Fruit fly (Drosophila melanogaster) whole organism, embryonic: Measurements from ENCODE around the gene bol.

Experiments
- CG11723 ChIP-seq: fragments of 200-800 bp; sonication (Bioruptor generic); optimal IDR thresholded peaks from 2 replicates; lab custom pipeline; 2017; ENCODE audit warnings: missing biosample characterization, mild to moderate bottlenecking, missing genetic modification characterization
- CG15011 ChIP-seq: fragments of 200-800 bp; sonication (Bioruptor generic); optimal IDR thresholded peaks from 3 replicates; lab custom pipeline; 2018; ENCODE audit warnings: missing biosample characterization, mild to moderate bottlenecking, missing genetic modification characterization
- CG16863 ChIP-seq: fragments of 200-800 bp; sonication (Bioruptor generic); optimal IDR thresholded peaks from 3 replicates; lab custom pipeline; 2016; ENCODE audit warnings: missing biosample characterization, missing genetic modification characterization
- CG3065 ChIP-seq: fragments of 200-800 bp; sonication (Bioruptor generic); optimal IDR thresholded peaks from 2 replicates; lab custom pipeline; 2016; ENCODE audit warnings: missing biosample characterization, missing genetic modification characterization
- D19A ChIP-seq: fragments of 200-800 bp; optimal IDR thresholded peaks from 3 replicates; lab custom pipeline; 2019; ENCODE audit warnings: missing biosample characterization, mild to moderate bottlenecking, missing genetic modification characterization, moderate library complexity
- pan ChIP-seq, 4 experiments: fragments of >200 bp in 3 of 4; fragments of 200-800 bp in 1 of 4; sonication (Bioruptor generic) in 1 of 4; optimal IDR thresholded peaks in 3 of 4; IDR thresholded peaks in 1 of 4; 2 replicates each; pipeline versions ENCODE4 v1.3.6 to Lab custom; 2017 to 2022; ENCODE audit warnings: missing biosample characterization in 2 of 4, missing genetic modification characterization in 2 of 4, mixed read lengths in 1 of 4
- sqz ChIP-seq: fragments of 200-800 bp; sonication (Bioruptor generic); optimal IDR thresholded peaks from 3 replicates; lab custom pipeline; 2018; ENCODE audit warnings: missing biosample characterization, mild to moderate bottlenecking, missing genetic modification characterization
- tgo ChIP-seq: fragments of 200-800 bp; sonication (Bioruptor generic); IDR thresholded peaks from 3 replicates; pipeline ENCODE4 v1.3.6; 2022; ENCODE audit warnings: missing biosample characterization, missing genetic modification characterization

DNA sequence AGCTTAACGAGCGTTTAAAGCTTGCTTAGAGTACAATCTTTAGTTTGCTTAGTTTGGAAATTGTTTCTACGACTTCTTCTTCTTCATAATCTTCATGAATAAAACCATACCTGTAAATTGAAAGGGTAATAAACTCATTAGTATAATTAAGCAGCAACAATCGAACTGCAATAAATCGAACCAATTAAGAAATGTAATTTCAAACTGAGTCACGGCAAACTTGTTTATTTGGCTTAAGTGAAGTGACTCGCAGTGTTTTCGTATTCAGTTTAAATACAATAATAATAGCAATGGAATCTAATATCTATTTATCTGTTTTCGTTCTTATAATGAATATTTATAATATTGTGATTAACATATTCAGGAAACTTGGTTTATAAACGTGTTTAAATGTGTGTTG lies 1.6 kb upstream of the bol start:
- TF ChIP-seq CG3065 (GFP tag; lab: Kevin White, UChicago) (no peak), D19A (tag; lab: Kevin White, UChicago) (no peak), pan (optimal IDR thresholded peaks at IDR 0.05; lab: Kevin White, UChicago) (no peak), pan (GFP tag; optimal IDR thresholded peaks at IDR 0.05 in 1 of 2, IDR thresholded peaks at IDR 0.05 in 1 of 2) (no peak), sqz (no peak), CG16863 (GFP tag; lab: Kevin White, UChicago) (no peak), tgo (GFP tag; lab: Robert Waterston, UW) (no peak), CG11723 (GFP tag; lab: Kevin White, UChicago) (no peak), CG15011 (GFP tag; lab: Kevin White, UChicago) (no peak)
